Worm (Caenorhabditis elegans) whole organism, mixed stage, embryonic: Measurements from ENCODE around the gene F12A10.1.

Experiments used
- ceh-43 ChIP-seq: fragments of 200-800 bp; sonication (Bioruptor generic); optimal IDR thresholded peaks from 2 replicates; lab custom pipeline; 2018; ENCODE audit warnings: mild to moderate bottlenecking, missing genetic modification characterization, moderate library complexity, missing compliant biosample characterization
- drap-1 ChIP-seq: fragments of 200-800 bp; sonication (Bioruptor generic); optimal IDR thresholded peaks from 3 replicates; lab custom pipeline; 2018; ENCODE audit warnings: mild to moderate bottlenecking, missing genetic modification characterization, missing compliant biosample characterization
- elt-3 ChIP-seq: fragments of 150-350 bp; optimal IDR thresholded peaks from 2 replicates; lab custom pipeline; 2014; ENCODE audit warnings: missing biosample characterization, missing genetic modification characterization
- lin-13 ChIP-seq: fragments of 150-350 bp; optimal IDR thresholded peaks from 2 replicates; lab custom pipeline; 2014; ENCODE audit warnings: missing biosample characterization, missing genetic modification characterization
- lsy-2 ChIP-seq: fragments of 150-350 bp; optimal IDR thresholded peaks from 2 replicates; lab custom pipeline; 2014; ENCODE audit warnings: missing biosample characterization, missing genetic modification characterization
- nhr-237 ChIP-seq: fragments of 150-350 bp; optimal IDR thresholded peaks from 2 replicates; lab custom pipeline; 2014; ENCODE audit warnings: missing biosample characterization, missing genetic modification characterization
- pha-4 ChIP-seq: fragments of 150-350 bp; optimal IDR thresholded peaks from 2 replicates; lab custom pipeline; 2018; ENCODE audit warnings: missing biosample characterization, missing genetic modification reagents, missing genetic modification characterization
- unc-39 ChIP-seq: fragments of 150-350 bp; optimal IDR thresholded peaks from 2 replicates; lab custom pipeline; 2014; ENCODE audit warnings: missing biosample characterization, missing genetic modification characterization
- unc-62 ChIP-seq: fragments of 150-350 bp; optimal IDR thresholded peaks from 2 replicates; lab custom pipeline; 2014; ENCODE audit warnings: missing biosample characterization, missing genetic modification reagents, missing genetic modification characterization
- zip-8 ChIP-seq: fragments of 150-350 bp; optimal IDR thresholded peaks from 2 replicates; lab custom pipeline; 2014; ENCODE audit warnings: missing biosample characterization, missing genetic modification characterization
- ztf-11 ChIP-seq: fragments of 150-350 bp; optimal IDR thresholded peaks from 2 replicates; lab custom pipeline; 2014; ENCODE audit warnings: missing biosample characterization, missing genetic modification characterization

DNA sequence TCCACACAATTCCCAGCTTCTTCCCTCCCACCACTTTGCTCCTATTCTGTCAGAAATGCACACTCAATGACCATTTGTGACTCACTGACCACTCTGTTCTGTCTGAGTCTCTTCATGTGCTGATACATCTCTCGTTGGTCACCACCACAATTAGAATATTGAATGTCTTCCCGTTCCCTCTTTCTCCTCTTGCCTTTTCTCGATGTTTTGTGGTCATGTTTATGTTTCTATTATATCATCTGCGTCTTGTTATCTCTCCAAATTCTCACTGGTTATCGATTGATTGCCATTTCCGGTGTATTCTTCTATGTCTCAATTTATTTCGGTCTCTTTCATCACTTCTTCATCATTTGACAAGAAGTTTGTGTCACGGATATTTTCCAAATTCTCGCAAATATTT lies 35.4 kb upstream of the F12A10.1 start:
- TF ChIP-seq drap-1 (no peak), pha-4 (no peak), lin-13 (tag; lab: Kevin White, UChicago) (no peak), unc-39 (tag; lab: Kevin White, UChicago) (no peak), nhr-237 (tag; lab: Kevin White, UChicago) (no peak), ceh-43 (GFP tag; lab: Kevin White, UChicago) (no peak), lsy-2 (no peak), zip-8 (no peak), elt-3 (tag; lab: Kevin White, UChicago) (no peak), unc-62 (peak; percentile 14), ztf-11 (tag; lab: Kevin White, UChicago) (no peak)
